Worm (Caenorhabditis elegans) whole organism, late embryonic: ENCODE results near the gene fbxa-128.

ENCODE experiments used
- K02D7.2 ChIP-seq: sonication (generic microtip); optimal IDR thresholded peaks from 2 replicates; lab custom pipeline; 2017; ENCODE audit warnings: mild to moderate bottlenecking, missing genetic modification characterization, missing compliant biosample characterization
- ahr-1 ChIP-seq: sonication (generic microtip); optimal IDR thresholded peaks from 2 replicates; lab custom pipeline; 2016; ENCODE audit warnings: missing genetic modification characterization, missing compliant biosample characterization
- dmd-4 ChIP-seq: sonication (generic microtip); optimal IDR thresholded peaks from 2 replicates; lab custom pipeline; 2016; ENCODE audit warnings: borderline replicate concordance, missing genetic modification characterization, missing compliant biosample characterization
- ets-4 ChIP-seq: sonication (generic microtip); optimal IDR thresholded peaks from 2 replicates; lab custom pipeline; 2016; ENCODE audit warnings: missing genetic modification characterization, missing compliant biosample characterization
- eyg-1 ChIP-seq: sonication (generic microtip); optimal IDR thresholded peaks from 2 replicates; lab custom pipeline; 2016; ENCODE audit warnings: missing genotype, missing genetic modification characterization, missing compliant biosample characterization
- lin-11 ChIP-seq: fragments of 200-800 bp; sonication (Bioruptor generic); optimal IDR thresholded peaks from 2 replicates; lab custom pipeline; 2018; ENCODE audit warnings: mild to moderate bottlenecking, missing genetic modification characterization, missing compliant biosample characterization
- nfya-1 ChIP-seq: sonication (generic microtip); optimal IDR thresholded peaks from 2 replicates; lab custom pipeline; 2017; ENCODE audit warnings: missing genetic modification characterization, mild to moderate bottlenecking, missing compliant biosample characterization, antibody characterized with exemption, moderate library complexity
- pha-4 ChIP-seq: fragments of 150-350 bp; optimal IDR thresholded peaks from 2 replicates; lab custom pipeline; 2018; ENCODE audit warnings: missing biosample characterization, missing genetic modification reagents, missing genetic modification characterization
- ttx-3 ChIP-seq: sonication (generic microtip); optimal IDR thresholded peaks from 2 replicates; lab custom pipeline; 2016; ENCODE audit warnings: missing genetic modification reagents, missing genetic modification characterization, missing compliant biosample characterization

DNA sequence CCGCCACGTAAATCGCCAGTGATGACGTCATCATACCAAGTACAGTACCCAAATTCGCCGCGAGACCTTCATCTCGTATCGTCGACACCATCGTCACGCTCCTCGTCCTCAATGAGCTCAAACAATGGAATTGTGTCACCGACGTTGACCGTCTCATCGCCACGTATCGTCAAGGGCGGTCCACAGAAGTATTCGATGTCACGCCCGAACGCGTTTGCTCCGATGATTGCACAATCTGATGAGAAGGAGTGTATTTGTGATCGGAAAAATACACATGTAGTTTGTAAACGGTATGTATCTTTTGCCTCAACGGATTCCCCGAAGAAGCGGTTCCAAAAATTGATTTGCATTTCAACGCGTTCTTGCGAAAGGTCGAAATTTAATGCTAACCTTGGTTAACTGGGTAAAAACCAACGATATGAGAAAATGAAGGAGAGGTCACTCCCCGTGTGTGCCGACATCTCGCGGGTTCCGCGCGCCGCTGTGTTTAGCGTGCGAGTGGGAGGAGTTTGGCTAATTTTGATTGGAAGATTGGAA is 48.7 kb downstream of the fbxa-128 start:
- TF ChIP-seq pha-4 (tag; lab: Kevin White, UChicago) = no peak
- no peak for TF ChIP-seq K02D7.2 (tag; lab: Kevin White, UChicago)
- no peak for TF ChIP-seq eyg-1 (tag; lab: Kevin White, UChicago)
- TF ChIP-seq ets-4 (tag; lab: Kevin White, UChicago) = no peak
- no peak for TF ChIP-seq ttx-3 (tag; lab: Kevin White, UChicago)
- TF ChIP-seq dmd-4 = no peak
- no peak for TF ChIP-seq ahr-1
- peak; percentile 75 for TF ChIP-seq nfya-1 (tag; lab: Kevin White, UChicago)
- no peak for TF ChIP-seq lin-11 (tag; lab: Kevin White, UChicago)
